Worm (Caenorhabditis elegans): ENCODE data around the gene lec-9.

ce11 chrX:17643812-17644211 lies 43.5 kb downstream of the lec-9 start:
- TF ChIP-seq cog-1 (tag; optimal IDR thresholded peaks at IDR 0.05): no peak
- TF ChIP-seq med-1 (GFP tag; optimal IDR thresholded peaks at IDR 0.05; ENCODE audit: insufficient read depth): no peak
- TF ChIP-seq ztf-23 (GFP tag; IDR thresholded peaks at IDR 0.05): no peak
